Worm (Caenorhabditis elegans): Measurements from ENCODE around the gene pph-6.

Gene pph-6

DNA sequence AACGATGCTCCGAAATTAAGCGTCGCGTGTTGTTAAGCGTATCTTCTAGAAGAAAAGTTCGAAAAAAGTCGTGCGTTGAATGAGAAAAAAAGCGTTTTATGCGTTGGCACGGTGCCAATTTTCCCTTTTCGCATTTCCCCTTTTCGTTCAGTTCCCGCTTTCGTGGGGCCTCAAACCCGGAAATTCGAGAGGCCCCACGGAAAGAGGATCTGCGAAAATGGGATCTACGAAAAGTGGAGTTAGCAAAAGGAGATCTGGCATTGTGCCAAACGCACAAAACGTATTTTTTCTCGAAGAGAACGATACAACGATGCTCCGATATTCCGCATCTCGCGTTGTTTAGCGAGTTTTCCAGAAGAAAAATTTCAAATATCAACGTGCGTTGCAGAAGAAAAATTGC lies 38.3 kb downstream of the pph-6 start:
- TF ChIP-seq pes-1 (GFP tag; IDR thresholded peaks at IDR 0.05) = peak; percentile 97
- TF ChIP-seq scrt-1 (GFP tag; IDR thresholded peaks at IDR 0.05) = peak; percentile 81
- peak; percentile 94 for TF ChIP-seq hnd-1 (tag; optimal IDR thresholded peaks at IDR 0.05)
- TF ChIP-seq ama-1 (optimal IDR thresholded peaks at IDR 0.05) = no peak
- TF ChIP-seq ceh-36 (tag; optimal IDR thresholded peaks at IDR 0.05) = peak; percentile 87
- peak; percentile 80 for TF ChIP-seq hmbx-1 (tag; optimal IDR thresholded peaks at IDR 0.05)
- peak; percentile 93 for TF ChIP-seq tbx-11 (GFP tag; IDR thresholded peaks at IDR 0.05)
- peak; percentile 98 for TF ChIP-seq aly-1 (tag; optimal IDR thresholded peaks at IDR 0.05)
- TF ChIP-seq F13C5.2 (tag; optimal IDR thresholded peaks at IDR 0.05) = peak; percentile 88
- peak; percentile 97 for TF ChIP-seq B0310.2 (tag; optimal IDR thresholded peaks at IDR 0.05)
- TF ChIP-seq ceh-13 (GFP tag; optimal IDR thresholded peaks at IDR 0.05) = peak; percentile 96
- TF ChIP-seq sea-1 (GFP tag; conservative IDR thresholded peaks at IDR 0.05) = peak; percentile 94
- peak; percentile 99 for TF ChIP-seq ets-7 (tag; optimal IDR thresholded peaks at IDR 0.05)
- TF ChIP-seq tra-4 (tag; optimal IDR thresholded peaks at IDR 0.05) = peak; percentile 97
- peak; percentile 78 for TF ChIP-seq flt-1 (GFP tag; IDR thresholded peaks at IDR 0.05)
- TF ChIP-seq hmg-4 (GFP tag; optimal IDR thresholded peaks at IDR 0.05) = peak; percentile 97
- peak; percentile 93 for TF ChIP-seq tbx-37 (GFP tag; conservative IDR thresholded peaks at IDR 0.05)

DNA sequence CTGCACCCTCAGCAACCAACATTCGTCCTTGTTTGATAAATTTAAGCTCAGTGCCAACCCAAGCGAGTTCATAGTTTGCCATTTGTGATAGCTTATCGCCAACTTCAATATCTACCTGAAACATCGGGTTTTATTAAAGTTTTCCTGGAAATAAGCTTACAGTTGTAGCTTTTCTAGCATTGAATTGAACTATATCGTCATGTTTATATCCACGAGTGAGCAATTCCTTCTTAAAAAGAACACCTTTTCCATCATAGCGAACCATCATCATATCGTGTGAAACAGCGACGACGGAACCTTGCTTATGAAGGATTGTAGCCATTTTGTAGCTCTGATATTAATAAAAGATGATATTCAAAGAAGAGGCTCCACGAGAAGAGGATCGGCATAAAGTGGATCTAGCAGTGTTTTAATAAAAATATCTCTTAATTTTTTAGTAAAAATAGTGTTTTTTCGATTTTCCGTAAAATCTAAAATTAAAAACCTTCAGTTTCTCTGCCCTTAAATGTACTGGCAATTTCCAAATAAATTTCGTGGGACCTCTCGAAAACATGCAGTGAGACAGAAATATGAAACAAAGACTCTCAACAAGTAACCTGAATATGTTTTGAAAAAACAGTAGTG lies 40.8 kb downstream of the pph-6 start, which contains the start of gene M01F1.8:
M01F1.8 (minus strand) TSS at position 335 of the 624 bp plus-strand sequence.
- TF ChIP-seq tra-4 (tag; optimal IDR thresholded peaks at IDR 0.05) (no peak), ama-1 (optimal IDR thresholded peaks at IDR 0.05) (peak; percentile 53)

DNA sequence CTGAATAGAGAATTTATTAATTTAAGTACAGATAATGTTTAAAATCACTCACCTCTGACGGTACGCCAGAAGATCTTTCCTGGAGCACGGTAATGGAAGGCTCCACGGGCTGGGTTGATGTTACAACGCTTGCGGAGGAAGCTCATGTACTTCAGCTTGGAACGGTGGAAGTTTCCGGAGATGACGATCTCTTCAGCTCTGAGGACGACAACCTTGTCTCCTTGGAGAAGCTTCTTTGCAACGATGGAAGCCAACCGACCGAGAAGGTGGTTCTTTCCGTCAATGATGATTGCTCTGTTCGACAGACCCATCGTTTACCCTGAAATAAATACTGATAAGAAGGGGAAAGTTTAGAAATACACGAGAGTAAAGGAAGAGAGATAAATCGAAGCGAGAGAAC lies 41.8 kb downstream of the pph-6 start, which contains the start of gene rpl-16:
rpl-16 (minus strand) TSS at position 319 of the 400 bp plus-strand sequence.
- TF ChIP-seq hmbx-1 (tag; optimal IDR thresholded peaks at IDR 0.05) (no peak), sea-1 (GFP tag; conservative IDR thresholded peaks at IDR 0.05) (no peak), tra-4 (tag; optimal IDR thresholded peaks at IDR 0.05) (no peak), tbx-11 (GFP tag; IDR thresholded peaks at IDR 0.05) (no peak), flt-1 (GFP tag; IDR thresholded peaks at IDR 0.05) (no peak), B0310.2 (tag; optimal IDR thresholded peaks at IDR 0.05) (no peak), tbx-37 (GFP tag; conservative IDR thresholded peaks at IDR 0.05) (no peak), F13C5.2 (tag; optimal IDR thresholded peaks at IDR 0.05) (no peak), scrt-1 (GFP tag; IDR thresholded peaks at IDR 0.05) (no peak)

- TF ChIP-seq B0310.2 (tag; optimal IDR thresholded peaks at IDR 0.05) (no peak), hmbx-1 (tag; optimal IDR thresholded peaks at IDR 0.05) (no peak), scrt-1 (GFP tag; IDR thresholded peaks at IDR 0.05) (no peak), flt-1 (GFP tag; IDR thresholded peaks at IDR 0.05) (no peak), hmg-4 (GFP tag; optimal IDR thresholded peaks at IDR 0.05) (no peak), tra-4 (tag; optimal IDR thresholded peaks at IDR 0.05) (no peak), ets-7 (tag; optimal IDR thresholded peaks at IDR 0.05) (no peak), tbx-37 (GFP tag; conservative IDR thresholded peaks at IDR 0.05) (no peak), ama-1 (optimal IDR thresholded peaks at IDR 0.05) (no peak), tbx-11 (GFP tag; IDR thresholded peaks at IDR 0.05) (no peak), ceh-36 (tag; optimal IDR thresholded peaks at IDR 0.05) (no peak), hnd-1 (tag; optimal IDR thresholded peaks at IDR 0.05) (no peak), sea-1 (GFP tag; conservative IDR thresholded peaks at IDR 0.05) (no peak)
These were observed 42.7 kb downstream of the pph-6 start for ce11 chrIII:3504239-3504638.

DNA sequence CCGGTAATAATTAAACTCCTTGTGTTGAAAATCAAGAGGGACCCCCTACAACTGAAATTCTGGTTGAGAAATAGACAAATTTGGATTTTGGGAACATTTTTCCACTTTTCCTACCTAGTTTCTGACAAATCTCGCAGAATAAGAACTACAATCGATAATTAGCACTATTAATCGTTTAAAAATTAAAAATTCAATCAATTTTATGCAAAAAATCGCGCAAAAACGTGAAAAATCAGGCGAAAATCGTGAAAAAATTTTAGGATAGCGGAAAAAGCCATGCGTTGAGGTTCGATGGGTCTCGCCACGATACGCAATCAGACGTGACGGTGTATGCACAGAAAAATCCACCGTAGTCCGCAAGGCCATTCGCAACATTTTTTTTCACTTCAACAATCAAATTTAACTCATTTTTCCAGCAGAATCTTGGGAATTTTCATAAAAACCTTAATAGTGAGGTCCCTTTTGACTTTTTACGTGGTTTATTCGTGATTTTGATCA lies 43.6 kb downstream of the pph-6 start, which contains the start of gene lias-1:
lias-1 (minus strand) TSS at position 51 of the 498 bp plus-strand sequence.
- TF ChIP-seq ets-7 (tag; optimal IDR thresholded peaks at IDR 0.05) (no peak), aly-1 (tag; optimal IDR thresholded peaks at IDR 0.05) (peak; percentile 35), hmg-4 (GFP tag; optimal IDR thresholded peaks at IDR 0.05) (peak; percentile 15), tra-4 (tag; optimal IDR thresholded peaks at IDR 0.05) (no peak), flt-1 (GFP tag; IDR thresholded peaks at IDR 0.05) (no peak), F13C5.2 (tag; optimal IDR thresholded peaks at IDR 0.05) (peak; percentile 85), scrt-1 (GFP tag; IDR thresholded peaks at IDR 0.05) (no peak), pes-1 (GFP tag; IDR thresholded peaks at IDR 0.05) (0 out of 2 replicates have a peak, but pooled peaks have one; percentile 50), hnd-1 (tag; optimal IDR thresholded peaks at IDR 0.05) (no peak)

ce11 chrIII:3509908-3510307 lies 48.4 kb downstream of the pph-6 start, which contains the start of the genes M01F1.4 and mrpl-35:
Gene M01F1.4, minus strand, starts transcription at chrIII:3510033.
Gene mrpl-35, plus strand, starts transcription at chrIII:3510237.
- TF ChIP-seq flt-1 (GFP tag; IDR thresholded peaks at IDR 0.05) = no peak
- TF ChIP-seq tra-4 (tag; optimal IDR thresholded peaks at IDR 0.05) = no peak
- TF ChIP-seq tbx-11 (GFP tag; IDR thresholded peaks at IDR 0.05) = no peak
- no peak for TF ChIP-seq ceh-13 (GFP tag; optimal IDR thresholded peaks at IDR 0.05)
- TF ChIP-seq ets-7 (tag; optimal IDR thresholded peaks at IDR 0.05) = no peak
- no peak for TF ChIP-seq hnd-1 (tag; optimal IDR thresholded peaks at IDR 0.05)
- no peak for TF ChIP-seq tbx-37 (GFP tag; conservative IDR thresholded peaks at IDR 0.05)
- TF ChIP-seq ceh-36 (tag; optimal IDR thresholded peaks at IDR 0.05) = no peak
- no peak for TF ChIP-seq B0310.2 (tag; optimal IDR thresholded peaks at IDR 0.05)
- TF ChIP-seq scrt-1 (GFP tag; IDR thresholded peaks at IDR 0.05) = no peak
- no peak for TF ChIP-seq hmbx-1 (tag; optimal IDR thresholded peaks at IDR 0.05)
- TF ChIP-seq aly-1 (tag; optimal IDR thresholded peaks at IDR 0.05) = no peak

- no peak for TF ChIP-seq ama-1 (optimal IDR thresholded peaks at IDR 0.05)
- TF ChIP-seq B0310.2 (tag; optimal IDR thresholded peaks at IDR 0.05) = no peak
- no peak for TF ChIP-seq aly-1 (tag; optimal IDR thresholded peaks at IDR 0.05)
- no peak for TF ChIP-seq tra-4 (tag; optimal IDR thresholded peaks at IDR 0.05)
These were observed 50.3 kb downstream of the pph-6 start for ce11 chrIII:3511808-3512207.
